Worm (Caenorhabditis elegans): ENCODE data around the gene hip-1.

Gene hip-1

ce11 chrIII:13640003-13640499 lies 17.8 kb upstream of the hip-1 start:
- TF ChIP-seq ztf-23 (GFP tag; IDR thresholded peaks at IDR 0.05), result no peak

ce11 chrIII:13637681-13638080 lies 15.4 kb upstream of the hip-1 start:
- no peak for TF ChIP-seq med-1 (GFP tag; optimal IDR thresholded peaks at IDR 0.05; ENCODE audit: insufficient read depth)
- no peak for TF ChIP-seq T22C8.4 (GFP tag; IDR thresholded peaks at IDR 0.05)
- TF ChIP-seq klf-2 (GFP tag; conservative IDR thresholded peaks at IDR 0.05), result no peak
- no peak for TF ChIP-seq cog-1 (tag; optimal IDR thresholded peaks at IDR 0.05)
- no peak for TF ChIP-seq ztf-29 (GFP tag; IDR thresholded peaks at IDR 0.05)

DNA sequence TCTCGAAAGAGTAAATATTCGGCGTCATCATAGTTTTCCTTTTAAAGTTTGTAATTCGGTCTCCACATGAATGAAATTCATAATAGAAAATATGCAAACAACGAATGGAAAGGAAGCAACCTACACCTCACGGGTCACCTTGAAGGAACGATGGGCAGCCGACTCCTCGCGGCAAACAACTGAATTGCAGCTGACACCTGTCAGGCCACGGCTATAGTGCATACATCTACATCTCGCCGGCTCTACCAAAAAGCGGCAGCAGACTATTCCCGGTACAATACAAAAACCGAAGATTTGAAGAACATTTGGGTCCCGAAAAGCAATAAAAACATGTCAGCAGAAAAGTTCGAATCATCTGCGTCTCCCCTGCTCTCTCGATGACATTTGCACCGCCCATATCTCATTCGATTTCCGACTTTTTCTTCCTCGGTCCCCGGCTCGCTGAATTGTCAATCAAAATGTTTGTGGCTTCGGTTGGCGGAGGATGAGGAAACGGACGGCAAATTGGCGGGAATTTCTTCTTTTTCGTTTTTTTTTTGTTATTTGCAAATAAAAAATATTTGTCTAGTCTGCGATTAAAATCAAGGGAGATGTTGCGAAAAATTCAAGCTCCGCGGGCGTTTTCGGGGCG lies 13.6 kb upstream of the hip-1 start:
- TF ChIP-seq ztf-29 (GFP tag; IDR thresholded peaks at IDR 0.05), result no peak
- no peak for TF ChIP-seq klf-2 (GFP tag; conservative IDR thresholded peaks at IDR 0.05)
- no peak for TF ChIP-seq ref-1 (GFP tag; conservative IDR thresholded peaks at IDR 0.05)
- no peak for TF ChIP-seq med-1 (GFP tag; optimal IDR thresholded peaks at IDR 0.05; ENCODE audit: insufficient read depth)
- TF ChIP-seq T22C8.4 (GFP tag; IDR thresholded peaks at IDR 0.05), result no peak
- no peak for TF ChIP-seq cog-1 (tag; optimal IDR thresholded peaks at IDR 0.05)
- TF ChIP-seq flt-1 (GFP tag; IDR thresholded peaks at IDR 0.05), result no peak
- TF ChIP-seq ztf-23 (GFP tag; IDR thresholded peaks at IDR 0.05), result no peak
- TF ChIP-seq tab-1 (GFP tag; IDR thresholded peaks at IDR 0.05), result no peak

DNA sequence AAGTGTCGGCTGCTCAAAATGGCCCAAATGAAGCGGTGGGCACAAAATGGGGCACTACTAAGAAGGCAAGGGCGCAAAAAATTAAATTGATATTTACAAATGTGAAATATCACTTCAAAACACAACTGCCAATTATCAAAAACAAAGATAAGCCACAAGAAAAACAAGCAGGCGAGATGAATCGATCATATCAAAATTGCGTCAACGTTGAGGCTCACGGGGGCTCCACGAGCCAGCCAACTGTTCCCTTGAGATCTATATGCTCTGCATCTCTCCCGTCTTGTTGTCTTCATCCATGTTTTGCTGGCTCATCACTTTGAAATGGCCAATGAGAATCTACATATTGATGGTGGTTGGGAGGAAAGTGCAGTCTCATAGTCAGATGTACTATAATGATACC lies 12.9 kb upstream of the hip-1 start:
- TF ChIP-seq tab-1 (GFP tag; IDR thresholded peaks at IDR 0.05) (no peak), klf-2 (GFP tag; conservative IDR thresholded peaks at IDR 0.05) (no peak), T22C8.4 (GFP tag; IDR thresholded peaks at IDR 0.05) (no peak), flt-1 (GFP tag; IDR thresholded peaks at IDR 0.05) (no peak), med-1 (GFP tag; optimal IDR thresholded peaks at IDR 0.05; ENCODE audit: insufficient read depth) (no peak), ref-1 (GFP tag; conservative IDR thresholded peaks at IDR 0.05) (no peak), cog-1 (tag; optimal IDR thresholded peaks at IDR 0.05) (no peak), ztf-23 (GFP tag; IDR thresholded peaks at IDR 0.05) (no peak), ztf-29 (GFP tag; IDR thresholded peaks at IDR 0.05) (no peak)

ce11 chrIII:13633826-13634225 lies 11.5 kb upstream of the hip-1 start:
- TF ChIP-seq tab-1 (GFP tag; IDR thresholded peaks at IDR 0.05) (no peak), flt-1 (GFP tag; IDR thresholded peaks at IDR 0.05) (no peak), ztf-29 (GFP tag; IDR thresholded peaks at IDR 0.05) (no peak), klf-2 (GFP tag; conservative IDR thresholded peaks at IDR 0.05) (no peak), med-1 (GFP tag; optimal IDR thresholded peaks at IDR 0.05; ENCODE audit: insufficient read depth) (no peak), T22C8.4 (GFP tag; IDR thresholded peaks at IDR 0.05) (no peak)

ce11 chrIII:13630708-13631107 lies 8.4 kb upstream of the hip-1 start, which contains the start of gene arrd-17:
TSS of gene arrd-17 (minus strand) at chrIII:13630808.
- TF ChIP-seq cog-1 (tag; optimal IDR thresholded peaks at IDR 0.05) (no peak), tab-1 (GFP tag; IDR thresholded peaks at IDR 0.05) (no peak), ref-1 (GFP tag; conservative IDR thresholded peaks at IDR 0.05) (no peak), T22C8.4 (GFP tag; IDR thresholded peaks at IDR 0.05) (no peak), med-1 (GFP tag; optimal IDR thresholded peaks at IDR 0.05; ENCODE audit: insufficient read depth) (no peak), klf-2 (GFP tag; conservative IDR thresholded peaks at IDR 0.05) (no peak)

ce11 chrIII:13626692-13627091 lies 4.4 kb upstream of the hip-1 start, which contains the start of gene T12D8.5:
TSS of gene T12D8.5 (minus strand) at chrIII:13626786.
- TF ChIP-seq ztf-29 (GFP tag; IDR thresholded peaks at IDR 0.05), result no peak
- no peak for TF ChIP-seq ref-1 (GFP tag; conservative IDR thresholded peaks at IDR 0.05)
- no peak for TF ChIP-seq med-1 (GFP tag; optimal IDR thresholded peaks at IDR 0.05; ENCODE audit: insufficient read depth)
- no peak for TF ChIP-seq cog-1 (tag; optimal IDR thresholded peaks at IDR 0.05)
- TF ChIP-seq klf-2 (GFP tag; conservative IDR thresholded peaks at IDR 0.05), result no peak
- TF ChIP-seq tab-1 (GFP tag; IDR thresholded peaks at IDR 0.05), result no peak
- TF ChIP-seq flt-1 (GFP tag; IDR thresholded peaks at IDR 0.05), result no peak
- no peak for TF ChIP-seq T22C8.4 (GFP tag; IDR thresholded peaks at IDR 0.05)
- no peak for TF ChIP-seq ztf-23 (GFP tag; IDR thresholded peaks at IDR 0.05)

- peak; percentile 16; the same call in 1 of the 2 replicates for TF ChIP-seq T22C8.4 (GFP tag; IDR thresholded peaks at IDR 0.05)
- no peak for TF ChIP-seq tab-1 (GFP tag; IDR thresholded peaks at IDR 0.05)
- TF ChIP-seq ztf-23 (GFP tag; IDR thresholded peaks at IDR 0.05), result no peak
- 0 out of 2 replicates have a peak, but pooled peaks have one; percentile 60 for TF ChIP-seq flt-1 (GFP tag; IDR thresholded peaks at IDR 0.05)
- no peak for TF ChIP-seq med-1 (GFP tag; optimal IDR thresholded peaks at IDR 0.05; ENCODE audit: insufficient read depth)
Measured at ce11 chrIII:13625650-13626430, 3.5 kb upstream of the hip-1 start.

DNA sequence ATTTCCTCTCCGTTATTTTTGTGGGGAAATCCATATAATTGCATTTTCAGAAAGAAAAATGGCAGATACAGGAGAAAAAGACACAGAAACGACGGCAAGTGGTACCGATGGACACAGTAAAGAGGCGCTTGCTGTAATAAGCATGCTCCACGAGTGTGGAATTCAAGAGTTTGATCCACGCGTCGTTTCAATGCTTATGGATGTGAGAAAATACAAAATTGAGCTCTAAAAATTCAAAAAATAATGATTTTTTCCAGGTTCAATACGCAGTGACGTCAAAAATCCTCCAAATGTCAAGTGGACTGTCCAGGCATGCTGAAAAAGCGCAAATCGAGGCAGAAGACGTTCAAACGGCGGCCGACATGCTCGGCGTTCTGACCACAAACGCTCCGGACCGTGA lies 1.9 kb upstream of the hip-1 start, which contains the start of gene taf-9:
Gene taf-9 (plus strand): TSS at position 51 of the 400 bp plus-strand sequence.
- TF ChIP-seq ztf-23 (GFP tag; IDR thresholded peaks at IDR 0.05), result no peak
- TF ChIP-seq ztf-29 (GFP tag; IDR thresholded peaks at IDR 0.05), result no peak
- TF ChIP-seq ref-1 (GFP tag; conservative IDR thresholded peaks at IDR 0.05), result no peak
- TF ChIP-seq T22C8.4 (GFP tag; IDR thresholded peaks at IDR 0.05), result no peak

ce11 chrIII:13623014-13623413 lies 722 bp upstream of the hip-1 start, which contains the start of gene mlc-5:
TSS of gene mlc-5 (plus strand) at chrIII:13623314.
- TF ChIP-seq flt-1 (GFP tag; IDR thresholded peaks at IDR 0.05) (no peak), ztf-29 (GFP tag; IDR thresholded peaks at IDR 0.05) (no peak), ref-1 (GFP tag; conservative IDR thresholded peaks at IDR 0.05) (no peak), tab-1 (GFP tag; IDR thresholded peaks at IDR 0.05) (no peak), T22C8.4 (GFP tag; IDR thresholded peaks at IDR 0.05) (no peak), ztf-23 (GFP tag; IDR thresholded peaks at IDR 0.05) (no peak), cog-1 (tag; optimal IDR thresholded peaks at IDR 0.05) (no peak), med-1 (GFP tag; optimal IDR thresholded peaks at IDR 0.05; ENCODE audit: insufficient read depth) (no peak), klf-2 (GFP tag; conservative IDR thresholded peaks at IDR 0.05) (no peak)

All from whole organism, midembryonic.